Worm (Caenorhabditis elegans) whole organism, early embryonic: Measurements from ENCODE around the gene srx-32.

Experiments used
- B0310.2 ChIP-seq: sonication (generic microtip); optimal IDR thresholded peaks from 2 replicates; lab custom pipeline; 2016; ENCODE audit warnings: mild to moderate bottlenecking, missing genetic modification characterization, missing compliant biosample characterization
- F13C5.2 ChIP-seq: sonication (generic microtip); optimal IDR thresholded peaks from 2 replicates; lab custom pipeline; 2017; ENCODE audit warnings: mild to moderate bottlenecking, missing genetic modification characterization, inconsistent platforms, missing compliant biosample characterization
- aly-1 ChIP-seq: sonication (generic microtip); optimal IDR thresholded peaks from 2 replicates; lab custom pipeline; 2016; ENCODE audit warnings: missing genetic modification characterization, missing compliant biosample characterization
- ama-1 ChIP-seq: fragments of 150-350 bp; optimal IDR thresholded peaks from 2 replicates; lab custom pipeline; 2014
- ceh-13 ChIP-seq: fragments of 200-800 bp; sonication (Bioruptor generic); optimal IDR thresholded peaks from 2 replicates; lab custom pipeline; 2018; ENCODE audit warnings: mild to moderate bottlenecking, missing genetic modification characterization, missing compliant biosample characterization
- ceh-36 ChIP-seq: sonication (generic microtip); optimal IDR thresholded peaks from 2 replicates; lab custom pipeline; 2016; ENCODE audit warnings: missing genetic modification characterization, inconsistent platforms, missing compliant biosample characterization
- ets-7 ChIP-seq: sonication (generic microtip); optimal IDR thresholded peaks from 2 replicates; lab custom pipeline; 2016; ENCODE audit warnings: missing genotype, missing genetic modification characterization, missing compliant biosample characterization
- flt-1 ChIP-seq: fragments of 200-800 bp; sonication (Bioruptor generic); IDR thresholded peaks from 2 replicates; pipeline ENCODE4 v1.3.6; 2022; ENCODE audit warnings: missing genetic modification characterization, missing compliant biosample characterization
- hmbx-1 ChIP-seq: sonication (generic microtip); optimal IDR thresholded peaks from 2 replicates; lab custom pipeline; 2016; ENCODE audit warnings: mild to moderate bottlenecking, missing genetic modification characterization, missing compliant biosample characterization
- hmg-4 ChIP-seq: fragments of 200-800 bp; sonication (Bioruptor generic); optimal IDR thresholded peaks from 2 replicates; lab custom pipeline; 2018; ENCODE audit warnings: mild to moderate bottlenecking, missing genetic modification characterization, missing compliant biosample characterization
- hnd-1 ChIP-seq: sonication (generic microtip); optimal IDR thresholded peaks from 2 replicates; lab custom pipeline; 2016; ENCODE audit warnings: missing genetic modification characterization, missing compliant biosample characterization
- pes-1 ChIP-seq: fragments of 200-800 bp; sonication (Bioruptor generic); IDR thresholded peaks from 2 replicates; pipeline ENCODE4 v1.3.6; 2022; ENCODE audit warnings: missing genetic modification reagents, missing genetic modification characterization, missing compliant biosample characterization
- scrt-1 ChIP-seq: fragments of 200-800 bp; sonication (Bioruptor generic); IDR thresholded peaks from 2 replicates; pipeline ENCODE4 v1.3.6; 2022; ENCODE audit warnings: missing genetic modification characterization, missing compliant biosample characterization
- sea-1 ChIP-seq: fragments of 200-800 bp; sonication (Bioruptor generic); conservative IDR thresholded peaks from 2 replicates; pipeline ENCODE4 v1.3.6; 2022; ENCODE audit warnings: missing genetic modification characterization, missing compliant biosample characterization
- tbx-11 ChIP-seq: fragments of 200-800 bp; sonication (Bioruptor generic); IDR thresholded peaks from 2 replicates; pipeline ENCODE4 v1.3.6; 2022; ENCODE audit warnings: missing genetic modification characterization, missing compliant biosample characterization
- tbx-37 ChIP-seq: fragments of 200-800 bp; sonication (Bioruptor generic); conservative IDR thresholded peaks from 2 replicates; pipeline ENCODE4 v1.3.6; 2022; ENCODE audit warnings: missing genetic modification reagents, missing genetic modification characterization, missing compliant biosample characterization
- tra-4 ChIP-seq: sonication (generic microtip); optimal IDR thresholded peaks from 2 replicates; lab custom pipeline; 2017; ENCODE audit warnings: missing genetic modification characterization, missing compliant biosample characterization

The srx-32 gene

ce11 chrV:802726-803125 lies 17.8 kb downstream of the srx-32 start:
- TF ChIP-seq ets-7 (tag; lab: Kevin White, UChicago): no peak

ce11 chrV:801555-802060 lies 18.9 kb downstream of the srx-32 start:
- TF ChIP-seq ceh-36 (tag; lab: Kevin White, UChicago): no peak
- TF ChIP-seq F13C5.2 (tag; lab: Kevin White, UChicago): no peak
- no peak for TF ChIP-seq ceh-13
- no peak for TF ChIP-seq tbx-11 (GFP tag; lab: Robert Waterston, UW)
- no peak for TF ChIP-seq hnd-1
- TF ChIP-seq ama-1 (lab: Kevin White, UChicago): no peak
- TF ChIP-seq tra-4 (tag; lab: Kevin White, UChicago): no peak
- no peak for TF ChIP-seq hmg-4 (GFP tag; lab: Kevin White, UChicago)
- no peak for TF ChIP-seq hmbx-1 (tag; lab: Kevin White, UChicago)
- no peak for TF ChIP-seq flt-1 (GFP tag; lab: Robert Waterston, UW)
- TF ChIP-seq sea-1 (GFP tag; lab: Robert Waterston, UW): no peak
- no peak for TF ChIP-seq ets-7 (tag; lab: Kevin White, UChicago)
- no peak for TF ChIP-seq pes-1 (GFP tag; lab: Robert Waterston, UW)
- no peak for TF ChIP-seq aly-1 (tag; lab: Kevin White, UChicago)
- no peak for TF ChIP-seq scrt-1 (GFP tag; lab: Robert Waterston, UW)
- no peak for TF ChIP-seq tbx-37 (GFP tag; lab: Robert Waterston, UW)
- no peak for TF ChIP-seq B0310.2

- TF ChIP-seq flt-1 (GFP tag; lab: Robert Waterston, UW) (no peak), hmg-4 (GFP tag; lab: Kevin White, UChicago) (no peak), pes-1 (GFP tag; lab: Robert Waterston, UW) (no peak), hnd-1 (no peak), tra-4 (tag; lab: Kevin White, UChicago) (no peak), ceh-13 (no peak), sea-1 (GFP tag; lab: Robert Waterston, UW) (no peak), scrt-1 (GFP tag; lab: Robert Waterston, UW) (no peak), F13C5.2 (tag; lab: Kevin White, UChicago) (no peak), ceh-36 (tag; lab: Kevin White, UChicago) (no peak), tbx-11 (GFP tag; lab: Robert Waterston, UW) (no peak), aly-1 (tag; lab: Kevin White, UChicago) (no peak), ets-7 (tag; lab: Kevin White, UChicago) (no peak), B0310.2 (no peak)
These were observed 20.3 kb downstream of the srx-32 start for ce11 chrV:800271-800670.

- TF ChIP-seq hmbx-1 (tag; lab: Kevin White, UChicago) (no peak), pes-1 (GFP tag; lab: Robert Waterston, UW) (no peak), sea-1 (GFP tag; lab: Robert Waterston, UW) (no peak), hnd-1 (no peak), flt-1 (GFP tag; lab: Robert Waterston, UW) (no peak), aly-1 (tag; lab: Kevin White, UChicago) (no peak), scrt-1 (GFP tag; lab: Robert Waterston, UW) (no peak), tbx-37 (GFP tag; lab: Robert Waterston, UW) (no peak), B0310.2 (no peak), ets-7 (tag; lab: Kevin White, UChicago) (no peak), F13C5.2 (tag; lab: Kevin White, UChicago) (no peak), ama-1 (lab: Kevin White, UChicago) (no peak), hmg-4 (GFP tag; lab: Kevin White, UChicago) (no peak), tbx-11 (GFP tag; lab: Robert Waterston, UW) (no peak), ceh-13 (no peak), tra-4 (tag; lab: Kevin White, UChicago) (no peak), ceh-36 (tag; lab: Kevin White, UChicago) (no peak)
These were observed 23.3 kb downstream of the srx-32 start for ce11 chrV:797241-797640.

- TF ChIP-seq tbx-11 (GFP tag; lab: Robert Waterston, UW): no peak
- no peak for TF ChIP-seq sea-1 (GFP tag; lab: Robert Waterston, UW)
- no peak for TF ChIP-seq F13C5.2 (tag; lab: Kevin White, UChicago)
- TF ChIP-seq pes-1 (GFP tag; lab: Robert Waterston, UW): no peak
- no peak for TF ChIP-seq ceh-13
These were observed 26.4 kb downstream of the srx-32 start for ce11 chrV:794092-794491.

ce11 chrV:782432-782831 lies 38.1 kb downstream of the srx-32 start, which contains the start of gene srab-16:
srab-16 (plus strand) TSS chrV:782732.
- TF ChIP-seq tra-4 (tag; lab: Kevin White, UChicago) (no peak), ets-7 (tag; lab: Kevin White, UChicago) (no peak), ceh-36 (tag; lab: Kevin White, UChicago) (no peak), flt-1 (GFP tag; lab: Robert Waterston, UW) (no peak), ama-1 (lab: Kevin White, UChicago) (no peak), ceh-13 (no peak), F13C5.2 (tag; lab: Kevin White, UChicago) (no peak), aly-1 (tag; lab: Kevin White, UChicago) (no peak), B0310.2 (no peak), hmbx-1 (tag; lab: Kevin White, UChicago) (no peak), pes-1 (GFP tag; lab: Robert Waterston, UW) (no peak), hmg-4 (GFP tag; lab: Kevin White, UChicago) (no peak), scrt-1 (GFP tag; lab: Robert Waterston, UW) (no peak), tbx-37 (GFP tag; lab: Robert Waterston, UW) (no peak), tbx-11 (GFP tag; lab: Robert Waterston, UW) (no peak), hnd-1 (no peak)

- TF ChIP-seq aly-1 (tag; lab: Kevin White, UChicago) (no peak), tbx-37 (GFP tag; lab: Robert Waterston, UW) (no peak), pes-1 (GFP tag; lab: Robert Waterston, UW) (no peak), hnd-1 (no peak), F13C5.2 (tag; lab: Kevin White, UChicago) (no peak), ceh-13 (no peak), sea-1 (GFP tag; lab: Robert Waterston, UW) (no peak), ama-1 (lab: Kevin White, UChicago) (no peak), ceh-36 (tag; lab: Kevin White, UChicago) (no peak), tbx-11 (GFP tag; lab: Robert Waterston, UW) (no peak), tra-4 (tag; lab: Kevin White, UChicago) (no peak), hmg-4 (GFP tag; lab: Kevin White, UChicago) (no peak), scrt-1 (GFP tag; lab: Robert Waterston, UW) (no peak), B0310.2 (no peak), ets-7 (tag; lab: Kevin White, UChicago) (no peak)
These were observed 40.5 kb downstream of the srx-32 start, which contains the start of gene srbc-60 for ce11 chrV:779999-780398. srbc-60 (plus strand) TSS chrV:780299.
